Fruit fly (Drosophila melanogaster) Kc167 (cell line): Measurements from ENCODE around the gene Apc.

Source experiments
- Myc ChIP-seq: fragments of >200 bp; optimal IDR thresholded peaks from 2 replicates; lab custom pipeline; 2017; ENCODE audit warnings: missing external identifiers
- Sin3A ChIP-seq: fragments of >200 bp; optimal IDR thresholded peaks from 2 replicates; lab custom pipeline; 2018; ENCODE audit warnings: missing external identifiers
- h ChIP-seq: fragments of >200 bp; optimal IDR thresholded peaks from 3 replicates; lab custom pipeline; 2018; ENCODE audit warnings: missing external identifiers
- insv ChIP-seq: fragments of >200 bp; optimal IDR thresholded peaks from 3 replicates; lab custom pipeline; 2018; ENCODE audit warnings: missing external identifiers
- psq ChIP-seq: fragments of >200 bp; optimal IDR thresholded peaks from 2 replicates; lab custom pipeline; 2017; ENCODE audit warnings: missing external identifiers
- ttk ChIP-seq: sonication (Bioruptor generic); optimal IDR thresholded peaks from 2 replicates; lab custom pipeline; 2017; ENCODE audit warnings: missing external identifiers

Apc gene

dm6 chr3R:28848693-28849470 is 4.3 kb upstream of the Apc start:
- no peak for TF ChIP-seq ttk
- TF ChIP-seq Sin3A (lab: Kevin White, UChicago), result no peak
- TF ChIP-seq insv (lab: Kevin White, UChicago), result no peak
- TF ChIP-seq Myc (lab: Kevin White, UChicago), result no peak
- TF ChIP-seq h (lab: Kevin White, UChicago), result no peak
- no peak for TF ChIP-seq psq (lab: Kevin White, UChicago)

dm6 chr3R:28847547-28848316 is 3.2 kb upstream of the Apc start:
- TF ChIP-seq ttk (no peak), insv (lab: Kevin White, UChicago) (no peak), Myc (lab: Kevin White, UChicago) (no peak), Sin3A (lab: Kevin White, UChicago) (no peak), h (lab: Kevin White, UChicago) (no peak), psq (lab: Kevin White, UChicago) (no peak)

DNA sequence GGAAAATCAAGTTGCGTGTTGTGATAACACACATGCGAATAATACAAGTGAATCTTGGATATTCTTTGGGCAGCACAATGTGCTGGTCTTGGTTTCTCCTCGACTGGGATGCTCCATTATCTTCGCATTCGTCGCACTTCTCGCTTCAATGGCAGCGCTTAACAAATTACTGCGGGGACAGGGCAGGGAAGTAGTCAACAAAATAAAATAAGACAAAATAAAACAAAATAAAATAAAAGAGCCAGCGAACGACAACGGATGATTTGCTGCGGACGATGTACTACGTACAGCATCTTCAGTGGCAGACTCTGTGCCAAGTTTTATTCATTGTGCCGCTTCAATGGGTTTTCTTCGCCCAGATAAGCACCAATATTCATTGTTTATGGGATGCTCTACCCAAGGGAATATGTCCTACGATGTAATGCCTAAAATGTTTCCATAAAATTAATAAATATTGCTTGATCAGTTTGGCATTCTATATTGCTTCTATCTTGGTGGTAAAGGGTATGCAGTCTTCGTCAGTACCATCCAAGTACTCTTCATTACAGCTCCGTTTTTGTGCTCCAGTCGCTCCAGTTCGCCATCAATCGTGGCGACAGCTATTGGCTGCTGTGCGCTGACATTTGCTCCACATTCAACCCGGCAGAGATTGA is 2.5 kb upstream of the Apc start:
- no peak for TF ChIP-seq ttk
- no peak for TF ChIP-seq h (lab: Kevin White, UChicago)
- TF ChIP-seq Sin3A (lab: Kevin White, UChicago), result no peak
- TF ChIP-seq psq (lab: Kevin White, UChicago), result no peak

DNA sequence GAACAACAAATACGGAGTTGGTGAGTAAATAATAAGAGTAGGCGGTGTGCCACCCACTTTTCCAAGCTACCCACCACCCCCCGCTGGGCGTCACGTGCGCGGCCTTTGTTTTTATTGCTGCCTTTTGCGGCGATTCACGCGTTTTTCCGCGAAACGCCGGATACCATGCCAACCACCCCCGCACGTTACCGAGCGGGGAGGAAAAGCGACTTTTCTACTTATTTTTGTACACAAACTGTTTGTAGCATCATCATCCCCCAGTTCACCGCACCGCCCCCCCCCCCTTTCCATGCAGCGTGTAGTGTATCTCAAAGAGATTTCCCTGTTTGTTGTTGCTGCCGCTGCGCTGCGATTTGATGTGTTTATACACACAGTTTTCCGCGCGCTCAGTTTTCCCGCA is 1.4 kb upstream of the Apc start:
- TF ChIP-seq Sin3A (lab: Kevin White, UChicago), result no peak
- TF ChIP-seq Myc (lab: Kevin White, UChicago), result no peak
- TF ChIP-seq insv (lab: Kevin White, UChicago), result no peak
- no peak for TF ChIP-seq h (lab: Kevin White, UChicago)
- TF ChIP-seq ttk, result no peak
- TF ChIP-seq psq (lab: Kevin White, UChicago), result no peak

dm6 chr3R:28845377-28845876 is 879 bp upstream of the Apc start:
- TF ChIP-seq h (lab: Kevin White, UChicago) (no peak), insv (lab: Kevin White, UChicago) (no peak), psq (lab: Kevin White, UChicago) (no peak), Myc (lab: Kevin White, UChicago) (no peak), Sin3A (lab: Kevin White, UChicago) (no peak), ttk (no peak)

DNA sequence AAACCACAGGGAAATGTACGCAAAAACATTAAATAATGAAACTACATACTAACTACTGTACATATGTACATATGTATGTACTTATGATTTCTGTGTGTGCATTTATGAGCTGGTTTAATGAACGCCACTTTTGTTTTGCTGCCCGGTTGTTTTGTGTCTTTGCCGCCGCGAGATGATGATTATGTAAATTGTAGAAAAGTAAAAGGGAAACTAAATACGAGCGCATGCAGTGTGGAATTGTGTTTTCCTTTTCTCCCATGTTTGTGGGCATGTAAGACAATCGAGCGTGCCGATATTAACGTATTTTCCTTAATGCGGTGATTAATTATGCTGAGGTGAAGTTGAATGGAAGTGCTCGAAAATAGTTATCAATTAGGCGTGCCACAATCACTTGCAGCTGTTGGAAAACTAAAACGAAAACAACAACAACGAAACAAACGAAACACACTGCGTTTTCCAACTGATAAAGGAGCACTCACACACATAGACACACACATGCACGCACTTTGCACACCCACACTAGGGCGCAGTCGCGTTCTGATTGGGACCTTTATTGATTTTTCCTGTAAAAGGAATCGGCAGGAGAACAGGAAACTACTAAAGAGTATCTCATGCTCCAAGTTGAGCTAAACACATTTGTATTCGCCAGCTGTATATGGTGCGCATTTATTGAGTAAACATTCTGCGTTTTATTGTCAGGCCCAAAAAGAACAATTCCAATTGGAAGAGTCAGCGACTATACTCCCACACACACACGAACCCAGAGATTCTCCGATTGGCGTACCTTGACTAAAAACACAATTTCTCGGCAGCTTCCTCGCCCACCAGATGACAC is 555 bp downstream of the Apc start:
- no peak for TF ChIP-seq Myc (lab: Kevin White, UChicago)
- TF ChIP-seq ttk, result no peak
- no peak for TF ChIP-seq insv (lab: Kevin White, UChicago)
- TF ChIP-seq psq (lab: Kevin White, UChicago), result no peak
- no peak for TF ChIP-seq h (lab: Kevin White, UChicago)
- no peak for TF ChIP-seq Sin3A (lab: Kevin White, UChicago)

DNA sequence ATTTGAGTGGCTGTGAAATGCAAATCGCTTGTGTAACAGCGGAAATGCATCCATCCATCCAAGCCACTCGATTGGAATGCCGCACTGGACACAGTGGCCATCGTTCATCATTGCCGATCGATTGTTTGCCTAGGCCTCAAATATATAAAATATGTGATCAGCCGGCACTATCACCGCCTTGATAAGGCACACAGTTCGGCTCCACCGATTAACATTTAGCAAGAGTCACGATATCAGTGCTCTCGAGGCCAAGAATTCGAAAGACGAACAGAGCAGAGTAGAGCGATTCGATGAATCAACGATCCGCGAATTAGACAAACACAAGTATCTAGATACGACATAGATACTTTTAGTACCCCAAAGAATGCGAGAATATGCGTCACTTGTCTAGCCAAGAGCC is 2.1 kb downstream of the Apc start:
- TF ChIP-seq insv (lab: Kevin White, UChicago), result no peak
- TF ChIP-seq Myc (lab: Kevin White, UChicago), result no peak
- TF ChIP-seq h (lab: Kevin White, UChicago), result no peak
- no peak for TF ChIP-seq psq (lab: Kevin White, UChicago)
- no peak for TF ChIP-seq ttk
- no peak for TF ChIP-seq Sin3A (lab: Kevin White, UChicago)

dm6 chr3R:28841968-28842367 is 2.6 kb downstream of the Apc start:
- TF ChIP-seq psq (lab: Kevin White, UChicago), result no peak
- TF ChIP-seq ttk, result no peak
- TF ChIP-seq insv (lab: Kevin White, UChicago), result no peak
- no peak for TF ChIP-seq Sin3A (lab: Kevin White, UChicago)
- TF ChIP-seq h (lab: Kevin White, UChicago), result no peak

DNA sequence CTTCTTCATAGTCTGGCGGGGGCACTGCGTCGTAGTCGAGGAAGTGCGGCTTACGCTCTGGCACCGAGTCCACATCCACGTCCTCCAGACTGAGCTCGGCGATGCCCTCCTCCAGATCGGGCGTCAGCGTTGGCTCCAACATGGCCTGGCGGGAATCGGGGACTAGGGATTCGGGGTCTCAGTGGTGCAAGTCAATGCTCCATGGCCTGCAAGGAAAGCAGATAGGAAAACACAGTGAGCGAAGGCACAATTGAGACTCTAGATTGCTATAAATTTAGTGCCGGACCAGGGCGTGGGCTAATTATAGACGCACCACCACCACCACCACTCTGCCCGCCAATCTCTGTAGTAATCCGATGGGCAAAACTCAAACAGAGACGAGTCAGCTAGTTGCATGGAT is 3.9 kb downstream of the Apc start:
- TF ChIP-seq Sin3A (lab: Kevin White, UChicago), result no peak
- TF ChIP-seq ttk, result no peak
- no peak for TF ChIP-seq insv (lab: Kevin White, UChicago)
- TF ChIP-seq h (lab: Kevin White, UChicago), result no peak
- TF ChIP-seq Myc (lab: Kevin White, UChicago), result no peak
- TF ChIP-seq psq (lab: Kevin White, UChicago), result no peak

DNA sequence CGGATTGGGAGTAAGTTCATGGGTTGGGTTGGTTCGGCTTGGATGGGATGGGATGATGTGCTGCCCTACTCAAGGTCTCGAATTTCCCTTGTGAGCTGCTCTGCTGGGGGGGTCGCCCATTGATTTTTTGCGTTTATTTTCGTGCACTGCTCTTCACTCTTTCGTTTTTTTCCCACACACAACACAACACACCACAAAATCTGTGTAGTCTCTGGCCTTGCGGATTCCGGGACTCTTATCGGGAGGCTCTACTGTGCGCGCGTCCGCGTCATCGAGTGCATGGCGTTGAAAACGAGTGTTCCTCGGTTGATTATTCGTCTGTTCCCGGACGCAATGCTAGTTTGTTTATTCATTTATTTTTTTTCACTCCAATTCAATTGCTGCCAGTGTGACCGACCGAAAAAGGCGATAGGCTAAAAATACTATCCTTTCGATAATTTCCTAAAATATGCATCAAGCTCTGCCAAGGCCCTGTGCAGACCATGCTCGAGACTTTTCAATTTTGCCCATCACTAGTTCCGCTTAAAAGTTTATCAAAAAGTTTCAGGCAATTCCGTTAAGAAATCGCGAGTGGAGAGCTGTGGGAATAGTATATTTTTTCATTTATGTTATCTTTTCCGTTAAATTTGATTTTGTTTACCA is 12.8 kb downstream of the Apc start, which contains the start of gene WASp:
WASp (minus strand) TSS at position 399 of the 642 bp plus-strand sequence.
- TF ChIP-seq Sin3A (lab: Kevin White, UChicago) (no peak), insv (lab: Kevin White, UChicago) (no peak), Myc (lab: Kevin White, UChicago) (no peak), h (lab: Kevin White, UChicago) (no peak), psq (lab: Kevin White, UChicago) (no peak), ttk (no peak)
